Worm (Caenorhabditis elegans): ENCODE data around the gene apy-1.

DNA sequence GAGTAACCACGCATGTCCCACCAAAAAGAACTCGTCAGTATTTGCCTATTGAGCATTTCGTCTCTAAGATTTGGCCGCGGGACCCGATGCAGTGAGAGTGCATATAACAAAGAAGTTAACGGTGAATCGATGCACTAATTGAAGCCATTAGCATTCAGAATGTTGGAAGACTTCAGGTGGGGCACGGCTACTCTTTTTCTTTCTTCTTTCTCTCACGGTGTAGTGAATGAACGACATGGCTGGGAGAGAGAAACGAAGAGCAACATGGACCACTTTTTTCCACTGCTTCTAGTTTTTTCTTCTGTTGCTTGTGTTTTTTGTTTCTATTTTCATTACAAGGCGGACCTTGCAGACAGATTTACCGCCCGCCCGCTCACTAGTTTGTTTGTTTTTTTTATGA lies 28.4 kb downstream of the apy-1 start:
- TF ChIP-seq tab-1 (GFP tag; IDR thresholded peaks at IDR 0.05) = no peak
- no peak for TF ChIP-seq med-1 (GFP tag; optimal IDR thresholded peaks at IDR 0.05; ENCODE audit: insufficient read depth)
- no peak for TF ChIP-seq ref-1 (GFP tag; conservative IDR thresholded peaks at IDR 0.05)
- no peak for TF ChIP-seq flt-1 (GFP tag; IDR thresholded peaks at IDR 0.05)
- TF ChIP-seq T22C8.4 (GFP tag; IDR thresholded peaks at IDR 0.05) = no peak
- TF ChIP-seq cog-1 (tag; optimal IDR thresholded peaks at IDR 0.05) = no peak
- TF ChIP-seq ztf-29 (GFP tag; IDR thresholded peaks at IDR 0.05) = no peak
- TF ChIP-seq ztf-23 (GFP tag; IDR thresholded peaks at IDR 0.05) = no peak
- no peak for TF ChIP-seq klf-2 (GFP tag; conservative IDR thresholded peaks at IDR 0.05)

Measured in whole organism, midembryonic.